Worm (Caenorhabditis elegans): ENCODE measurements around the gene T23F11.2.

Gene T23F11.2

ce11 chrIII:4668073-4668472 lies 12.8 kb upstream of the T23F11.2 start:
- no peak for TF ChIP-seq nhr-232 (tag; optimal IDR thresholded peaks at IDR 0.05)
- no peak for TF ChIP-seq mec-3 (tag; optimal IDR thresholded peaks at IDR 0.05; ENCODE audit: borderline replicate concordance)
- TF ChIP-seq sox-4 (tag; optimal IDR thresholded peaks at IDR 0.05) = no peak
- peak; percentile 7 for TF ChIP-seq T23F11.4 (GFP tag; optimal IDR thresholded peaks at IDR 0.05)
- no peak for TF ChIP-seq Y22D7AL.16 (tag; optimal IDR thresholded peaks at IDR 0.05)
- no peak for TF ChIP-seq ceh-9 (tag; optimal IDR thresholded peaks at IDR 0.05)
- no peak for TF ChIP-seq madf-2 (tag; optimal IDR thresholded peaks at IDR 0.05)
- TF ChIP-seq elt-2 (tag; optimal IDR thresholded peaks at IDR 0.05) = peak; percentile 35

ce11 chrIII:4666753-4667400 lies 11.6 kb upstream of the T23F11.2 start:
- TF ChIP-seq ceh-22 (tag; optimal IDR thresholded peaks at IDR 0.05) (no peak), pag-3 (tag; optimal IDR thresholded peaks at IDR 0.05; ENCODE audit: borderline replicate concordance) (no peak), C08G9.2 (tag; optimal IDR thresholded peaks at IDR 0.05) (peak; percentile 26), F13H6.1 (tag; optimal IDR thresholded peaks at IDR 0.05) (no peak), ceh-18 (tag; optimal IDR thresholded peaks at IDR 0.05) (no peak), pqm-1 (tag; optimal IDR thresholded peaks at IDR 0.05) (no peak), hlh-30 (tag; optimal IDR thresholded peaks at IDR 0.05; ENCODE audit: insufficient read depth) (peak; percentile 60), madf-2 (tag; optimal IDR thresholded peaks at IDR 0.05) (no peak), ceh-31 (tag; optimal IDR thresholded peaks at IDR 0.05) (peak; percentile 70), pha-4 (tag; optimal IDR thresholded peaks at IDR 0.05) (no peak), ama-1 (optimal IDR thresholded peaks at IDR 0.05) (no peak), ceh-2 (tag; optimal IDR thresholded peaks at IDR 0.05) (peak; percentile 41), pax-1 (tag; optimal IDR thresholded peaks at IDR 0.05) (no peak), lim-6 (tag; optimal IDR thresholded peaks at IDR 0.05) (no peak), dve-1 (tag; optimal IDR thresholded peaks at IDR 0.05) (no peak), elt-4 (tag; optimal IDR thresholded peaks at IDR 0.05) (no peak), syd-9 (tag; optimal IDR thresholded peaks at IDR 0.05) (peak; percentile 34), unc-55 (GFP tag; optimal IDR thresholded peaks at IDR 0.05) (peak; percentile 48), lin-11 (tag; optimal IDR thresholded peaks at IDR 0.05) (no peak), ttx-3 (tag; optimal IDR thresholded peaks at IDR 0.05) (no peak), pat-9 (tag; optimal IDR thresholded peaks at IDR 0.05) (no peak), ceh-9 (tag; optimal IDR thresholded peaks at IDR 0.05) (no peak), fax-1 (tag; optimal IDR thresholded peaks at IDR 0.05) (no peak), hlh-8 (tag; optimal IDR thresholded peaks at IDR 0.05) (peak; percentile 29), rnt-1 (tag; optimal IDR thresholded peaks at IDR 0.05) (peak; percentile 36), K09A11.1 (tag; optimal IDR thresholded peaks at IDR 0.05; ENCODE audit: insufficient read depth) (no peak), T23F11.4 (GFP tag; optimal IDR thresholded peaks at IDR 0.05) (peak; percentile 99), npax-4 (tag; optimal IDR thresholded peaks at IDR 0.05) (no peak), elt-2 (tag; optimal IDR thresholded peaks at IDR 0.05) (peak; percentile 33), ceh-48 (tag; optimal IDR thresholded peaks at IDR 0.05) (no peak), hlh-6 (tag; optimal IDR thresholded peaks at IDR 0.05) (peak; percentile 81), sdc-2 (tag; optimal IDR thresholded peaks at IDR 0.05) (peak; percentile 48), hlh-13 (GFP tag; optimal IDR thresholded peaks at IDR 0.05) (no peak), odd-2 (tag; optimal IDR thresholded peaks at IDR 0.05) (no peak), ahr-1 (tag; optimal IDR thresholded peaks at IDR 0.05) (no peak), C38D4.7 (GFP tag; optimal IDR thresholded peaks at IDR 0.05) (no peak), tbx-7 (tag; optimal IDR thresholded peaks at IDR 0.05) (no peak), dmd-4 (tag; optimal IDR thresholded peaks at IDR 0.05; ENCODE audit: borderline replicate concordance) (peak; percentile 43), ceh-14 (tag; optimal IDR thresholded peaks at IDR 0.05) (no peak), zip-5 (tag; optimal IDR thresholded peaks at IDR 0.05) (no peak), ceh-30 (tag; optimal IDR thresholded peaks at IDR 0.05) (peak; percentile 38), ets-4 (tag; optimal IDR thresholded peaks at IDR 0.05) (peak; percentile 27), nhr-11 (tag; optimal IDR thresholded peaks at IDR 0.05) (no peak), sox-2 (GFP tag; IDR thresholded peaks at IDR 0.05) (no peak; the same call in 1 of the 2 replicates), ref-2 (tag; optimal IDR thresholded peaks at IDR 0.05) (peak; percentile 63), ceh-6 (GFP tag; optimal IDR thresholded peaks at IDR 0.05) (peak; percentile 49), unc-86 (tag; optimal IDR thresholded peaks at IDR 0.05) (no peak)

Measured in whole organism, late embryonic.